Worm (Caenorhabditis elegans): Measurements from ENCODE around the gene ncx-2.
A peak's percentile ranks its signal among the peaks of the same experiment; 100 is the strongest.

Gene ncx-2

ce11 chrV:5288676-5289075 is 14.8 kb upstream of the ncx-2 start:
- TF ChIP-seq mxl-3 (GFP tag; optimal IDR thresholded peaks at IDR 0.05): no peak
- no peak for TF ChIP-seq dpl-1 (GFP tag; optimal IDR thresholded peaks at IDR 0.05)
- no peak for TF ChIP-seq R02D3.7 (tag; optimal IDR thresholded peaks at IDR 0.05)
- no peak for TF ChIP-seq fos-1 (tag; optimal IDR thresholded peaks at IDR 0.05)
- TF ChIP-seq ceh-44 (GFP tag; IDR thresholded peaks at IDR 0.05): no peak
- TF ChIP-seq hlh-30 (tag; optimal IDR thresholded peaks at IDR 0.05; ENCODE audit: insufficient read depth): no peak
- no peak for TF ChIP-seq T20F7.1 (GFP tag; optimal IDR thresholded peaks at IDR 0.05)
- TF ChIP-seq gei-8 (GFP tag; optimal IDR thresholded peaks at IDR 0.05): no peak
- no peak for TF ChIP-seq D1046.2 (GFP tag; IDR thresholded peaks at IDR 0.05)

- TF ChIP-seq hlh-11 (tag; optimal IDR thresholded peaks at IDR 0.05) (peak; percentile 48), ces-1 (GFP tag; optimal IDR thresholded peaks at IDR 0.05) (no peak), hif-1 (tag; optimal IDR thresholded peaks at IDR 0.05) (peak in 1 of 2 experiments; percentile 44), daf-16 (GFP tag; optimal IDR thresholded peaks at IDR 0.05) (peak in 1 of 2 experiments; percentile 67), daf-16 (tag; optimal IDR thresholded peaks at IDR 0.05) (no peak), lin-29 (GFP tag; IDR thresholded peaks at IDR 0.05) (no peak), nhr-11 (tag; optimal IDR thresholded peaks at IDR 0.05) (peak; percentile 72), vab-7 (GFP tag; IDR thresholded peaks at IDR 0.05) (no peak), hlh-30 (tag; optimal IDR thresholded peaks at IDR 0.05; ENCODE audit: insufficient read depth) (peak; percentile 24), zag-1 (tag; optimal IDR thresholded peaks at IDR 0.05) (no peak), aha-1 (tag) (peak; percentile 79)
Measured at ce11 chrV:5295940-5296339, 7.5 kb upstream of the ncx-2 start.

DNA sequence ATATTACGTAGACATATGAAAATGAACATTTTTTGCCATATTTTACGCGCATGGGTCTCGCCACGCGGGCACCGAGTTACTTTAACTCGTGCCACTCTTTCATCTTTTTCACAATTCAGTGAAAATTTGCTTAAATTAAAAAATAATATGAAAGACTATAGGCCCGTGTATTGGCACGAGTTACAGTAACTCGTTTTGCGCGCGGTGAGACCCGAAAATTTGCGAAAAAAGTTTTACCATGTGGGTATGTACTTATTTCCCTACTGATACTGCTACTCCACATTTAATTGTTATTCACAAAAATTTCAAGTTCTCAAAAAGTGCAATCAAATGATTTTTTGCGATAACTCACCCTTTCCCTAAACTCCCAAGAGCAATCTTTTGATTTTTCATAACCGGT is 5.7 kb upstream of the ncx-2 start:
- TF ChIP-seq aly-2 (tag; optimal IDR thresholded peaks at IDR 0.05): no peak
- TF ChIP-seq unc-62 (GFP tag; optimal IDR thresholded peaks at IDR 0.05 in 1 of 2): peak in 1 of 2 experiments; percentile 98
- TF ChIP-seq unc-62 (tag; optimal IDR thresholded peaks at IDR 0.05): no peak
- no peak for TF ChIP-seq Y5F2A.4 (GFP tag; optimal IDR thresholded peaks at IDR 0.05)
- no peak for TF ChIP-seq daf-12 (tag; optimal IDR thresholded peaks at IDR 0.05)
- TF ChIP-seq lin-15B (tag; optimal IDR thresholded peaks at IDR 0.05): no peak

DNA sequence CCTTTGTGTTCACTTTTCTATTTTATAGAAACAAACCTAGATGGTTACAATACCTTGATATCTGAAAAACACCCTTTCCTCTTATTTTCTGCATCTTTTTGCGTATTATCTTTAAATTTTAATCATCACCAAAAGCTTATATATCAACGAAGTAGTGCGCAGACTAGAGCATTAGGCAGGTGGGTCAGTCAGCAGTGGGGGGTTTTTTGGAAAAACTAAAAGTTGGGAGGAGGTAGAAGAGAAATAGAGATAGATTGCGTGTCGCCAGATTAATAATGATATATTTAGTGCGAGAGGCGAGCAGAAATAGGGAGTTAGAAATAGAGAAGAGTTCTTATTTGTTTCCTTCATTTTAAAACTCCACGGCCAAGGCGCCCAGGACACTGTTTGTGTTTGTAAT is 2.3 kb upstream of the ncx-2 start:
- TF ChIP-seq aha-1 (tag) (peak; percentile 73), nhr-77 (tag; optimal IDR thresholded peaks at IDR 0.05) (no peak)

DNA sequence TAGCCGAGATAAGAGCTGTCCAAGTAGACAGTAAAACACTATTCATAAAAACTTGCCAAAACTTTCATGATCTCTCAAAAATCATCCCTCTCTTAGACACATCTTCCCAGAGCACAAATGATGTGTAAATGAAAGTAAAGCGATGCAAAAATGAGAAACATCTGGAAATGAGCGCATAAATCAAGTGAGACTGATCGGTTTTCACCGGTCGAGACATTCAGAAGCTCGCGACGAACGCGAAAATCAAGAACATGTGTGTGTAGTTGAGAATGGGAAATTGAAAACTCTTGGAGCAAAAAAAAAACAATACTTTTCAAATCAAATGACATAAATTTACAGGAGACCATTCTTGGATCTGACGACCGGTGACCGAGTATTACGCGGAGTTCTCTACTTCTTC is 877 bp downstream of the ncx-2 start:
- no peak for TF ChIP-seq mdt-29 (GFP tag; IDR thresholded peaks at IDR 0.05)
- TF ChIP-seq tra-1 (GFP tag; IDR thresholded peaks at IDR 0.05): no peak

DNA sequence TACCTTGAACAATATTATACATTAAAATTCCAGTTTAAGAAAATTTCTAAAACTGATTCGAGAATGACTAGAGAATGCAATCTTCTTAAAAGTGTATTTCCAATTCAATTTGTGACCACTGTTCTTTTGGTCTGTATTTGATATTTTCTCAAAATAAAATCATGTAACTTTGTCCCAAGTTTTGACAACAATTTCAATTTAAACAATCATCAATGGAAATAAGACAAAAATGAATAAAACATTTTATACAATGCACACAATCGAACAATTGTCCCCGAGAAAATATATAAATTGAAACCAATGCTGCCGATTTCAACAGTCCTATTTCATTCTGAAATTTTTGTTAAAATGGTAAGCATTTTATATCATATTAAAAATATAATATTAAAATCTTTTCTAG is 8.1 kb downstream of the ncx-2 start, which contains the start of gene C10G8.4:
Gene C10G8.4 (plus strand): TSS at position 301 of the 400 bp plus-strand sequence.
- TF ChIP-seq cey-2 (tag; optimal IDR thresholded peaks at IDR 0.05; ENCODE audit: borderline replicate concordance, insufficient read depth) (no peak), lin-1 (GFP tag; IDR thresholded peaks at IDR 0.05) (no peak), set-16 (GFP tag; IDR thresholded peaks at IDR 0.05) (no peak), pha-4 (GFP tag; IDR thresholded peaks at IDR 0.05) (no peak), pha-4 (tag; optimal IDR thresholded peaks at IDR 0.05) (no peak), F44E2.7 (GFP tag; IDR thresholded peaks at IDR 0.05) (no peak)
